Worm (Caenorhabditis elegans): ENCODE data around the gene pcrg-1.

Gene pcrg-1

ce11 chrII:7210187-7210586 is 9.8 kb downstream of the pcrg-1 start, which contains the start of gene E04F6.15:
Gene E04F6.15, minus strand, starts transcription at chrII:7210287.
- no peak for TF ChIP-seq zip-8 (tag; optimal IDR thresholded peaks at IDR 0.05)
- no peak for TF ChIP-seq unc-62 (GFP tag; optimal IDR thresholded peaks at IDR 0.05)
- TF ChIP-seq cnd-1 (tag; optimal IDR thresholded peaks at IDR 0.05): no peak
- TF ChIP-seq blmp-1 (tag; optimal IDR thresholded peaks at IDR 0.05): no peak
- TF ChIP-seq mab-5 (tag; optimal IDR thresholded peaks at IDR 0.05): no peak
- no peak for TF ChIP-seq ces-1 (GFP tag; optimal IDR thresholded peaks at IDR 0.05)
- no peak for TF ChIP-seq snpc-4 (tag; optimal IDR thresholded peaks at IDR 0.05)
- no peak for TF ChIP-seq mls-2 (tag; optimal IDR thresholded peaks at IDR 0.05)

DNA sequence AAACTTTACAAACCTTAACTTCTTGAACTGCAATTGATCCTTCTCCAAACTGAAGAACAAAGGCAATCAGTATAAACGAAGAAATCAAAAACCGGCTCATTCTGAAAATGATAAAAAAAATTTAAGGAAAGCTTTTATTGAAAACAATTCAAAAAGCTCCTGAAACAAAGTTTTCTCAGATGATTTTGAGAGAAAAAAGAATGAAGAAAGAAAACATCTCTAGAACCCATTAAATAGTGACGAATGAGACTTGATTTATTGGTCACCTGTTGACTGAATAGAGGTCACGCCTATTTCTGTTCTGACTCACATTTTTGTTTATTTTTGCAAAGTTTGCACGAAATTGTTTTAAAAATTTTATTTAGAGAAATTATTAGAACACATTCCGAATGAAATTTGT is 10.9 kb downstream of the pcrg-1 start, which contains the start of gene E04F6.8:
Gene E04F6.8, minus strand, starts transcription at position 101 of the 400 bp plus-strand sequence.
- no peak for TF ChIP-seq sptf-1 (tag; optimal IDR thresholded peaks at IDR 0.05)
- TF ChIP-seq elt-3 (tag; optimal IDR thresholded peaks at IDR 0.05): no peak
- no peak for TF ChIP-seq ceh-83 (GFP tag; optimal IDR thresholded peaks at IDR 0.05)
- TF ChIP-seq ztf-11 (tag; optimal IDR thresholded peaks at IDR 0.05): no peak
- TF ChIP-seq pha-4 (tag; optimal IDR thresholded peaks at IDR 0.05): no peak
- TF ChIP-seq mep-1 (tag; optimal IDR thresholded peaks at IDR 0.05): no peak
- TF ChIP-seq M03D4.4 (tag; optimal IDR thresholded peaks at IDR 0.05): no peak
- TF ChIP-seq zip-8 (tag; optimal IDR thresholded peaks at IDR 0.05): no peak
- TF ChIP-seq bed-3 (GFP tag; optimal IDR thresholded peaks at IDR 0.05): no peak

DNA sequence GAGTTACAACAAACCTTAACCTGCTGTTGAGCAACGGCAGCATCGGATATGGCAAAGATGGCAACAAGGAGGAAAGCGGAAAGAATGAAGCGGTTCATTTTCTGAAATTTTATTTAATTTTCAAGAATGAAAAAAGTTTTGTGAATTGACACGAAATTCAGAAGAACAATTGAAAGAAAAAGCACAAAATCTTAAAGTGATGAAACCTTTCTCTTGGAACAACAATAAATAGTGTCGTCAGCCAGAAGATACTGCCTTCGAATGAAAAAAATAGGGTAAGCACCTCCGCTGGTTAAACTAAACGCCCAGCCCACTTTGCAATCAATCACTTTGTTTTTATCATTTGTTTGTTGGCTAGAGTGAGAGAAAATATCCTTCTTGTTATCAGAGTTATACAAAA is 11.7 kb downstream of the pcrg-1 start, which contains the start of gene E04F6.9:
Gene E04F6.9, minus strand, starts transcription at position 101 of the 400 bp plus-strand sequence.
- no peak for TF ChIP-seq mab-5 (tag; optimal IDR thresholded peaks at IDR 0.05)

ce11 chrII:7217047-7217446 is 16.7 kb downstream of the pcrg-1 start, which contains the start of gene E04F6.10:
Gene E04F6.10, minus strand, starts transcription at chrII:7217147.
- TF ChIP-seq ham-2 (GFP tag; optimal IDR thresholded peaks at IDR 0.05) (no peak), hlh-1 (tag; optimal IDR thresholded peaks at IDR 0.05) (no peak), tbx-8 (GFP tag; optimal IDR thresholded peaks at IDR 0.05) (no peak), mls-2 (tag; optimal IDR thresholded peaks at IDR 0.05) (no peak), nhr-237 (tag; optimal IDR thresholded peaks at IDR 0.05) (no peak), unc-120 (tag; optimal IDR thresholded peaks at IDR 0.05; ENCODE audit: poor library complexity, severe bottlenecking) (no peak), pha-4 (tag; optimal IDR thresholded peaks at IDR 0.05) (no peak), cnd-1 (tag; optimal IDR thresholded peaks at IDR 0.05) (no peak)

DNA sequence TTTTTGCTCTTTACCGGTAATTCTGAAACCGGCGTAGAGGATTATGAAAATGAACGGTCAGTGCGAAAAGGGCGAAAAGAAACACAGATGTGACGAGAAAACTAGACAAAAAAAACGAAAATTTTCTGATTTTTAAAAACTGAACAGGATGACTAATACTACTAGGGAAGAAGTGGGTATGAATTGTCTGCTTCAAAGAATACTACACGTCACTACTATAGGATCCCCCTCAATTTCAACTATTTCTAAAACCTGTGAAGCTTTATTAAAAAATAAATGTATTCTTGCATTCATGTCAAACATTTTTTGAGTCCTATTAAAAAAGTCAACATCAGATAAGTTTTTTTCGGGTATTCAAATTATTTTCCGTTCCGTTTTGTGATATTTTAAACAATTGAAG is 23.7 kb downstream of the pcrg-1 start:
- TF ChIP-seq M03D4.4 (tag; optimal IDR thresholded peaks at IDR 0.05) (no peak), elt-1 (tag; optimal IDR thresholded peaks at IDR 0.05; ENCODE audit: borderline replicate concordance, insufficient read depth) (no peak), hlh-1 (tag; optimal IDR thresholded peaks at IDR 0.05) (no peak), zip-8 (tag; optimal IDR thresholded peaks at IDR 0.05) (no peak), unc-120 (tag; optimal IDR thresholded peaks at IDR 0.05; ENCODE audit: poor library complexity, severe bottlenecking) (no peak), elt-3 (tag; optimal IDR thresholded peaks at IDR 0.05) (no peak), lin-13 (tag; optimal IDR thresholded peaks at IDR 0.05) (no peak), ceh-39 (tag; optimal IDR thresholded peaks at IDR 0.05) (no peak), nhr-12 (tag; optimal IDR thresholded peaks at IDR 0.05) (no peak), flh-1 (GFP tag; optimal IDR thresholded peaks at IDR 0.05) (no peak), pha-4 (tag; optimal IDR thresholded peaks at IDR 0.05) (no peak), mep-1 (tag; optimal IDR thresholded peaks at IDR 0.05) (no peak), ceh-83 (GFP tag; optimal IDR thresholded peaks at IDR 0.05) (no peak), nhr-28 (tag; optimal IDR thresholded peaks at IDR 0.05) (no peak), lin-32 (GFP tag; optimal IDR thresholded peaks at IDR 0.05) (no peak), ceh-43 (GFP tag; optimal IDR thresholded peaks at IDR 0.05) (no peak), sptf-1 (tag; optimal IDR thresholded peaks at IDR 0.05) (no peak), bed-3 (GFP tag; optimal IDR thresholded peaks at IDR 0.05) (no peak)

- no peak for TF ChIP-seq snpc-4 (tag; optimal IDR thresholded peaks at IDR 0.05)
Measured at ce11 chrII:7225864-7226522, 25.6 kb downstream of the pcrg-1 start, which contains the start of gene clh-3. Gene clh-3, minus strand, starts transcription at chrII:7225914.

Data from whole organism, mixed stage, embryonic.